Worm (Caenorhabditis elegans) whole organism, young adult: Measurements from ENCODE around the gene gbh-2.

ENCODE experiments used
- F49E8.2 ChIP-seq: sonication (generic microtip); optimal IDR thresholded peaks from 3 replicates; lab custom pipeline; 2017; ENCODE audit warnings: missing genetic modification characterization, mild to moderate bottlenecking, missing compliant biosample characterization, antibody characterized with exemption, moderate library complexity; ENCODE audit not compliant: insufficient read depth
- F52B5.7 ChIP-seq: sonication (generic microtip); optimal IDR thresholded peaks from 2 replicates; lab custom pipeline; 2016; ENCODE audit warnings: mild to moderate bottlenecking, missing genetic modification characterization, missing compliant biosample characterization
- F57C9.4 ChIP-seq: sonication (generic microtip); optimal IDR thresholded peaks from 2 replicates; lab custom pipeline; 2017; ENCODE audit warnings: mild to moderate bottlenecking, missing genetic modification characterization, missing compliant biosample characterization
- T07F8.4 ChIP-seq: sonication (generic microtip); optimal IDR thresholded peaks from 2 replicates; lab custom pipeline; 2016; ENCODE audit warnings: mild to moderate bottlenecking, missing genetic modification characterization, moderate library complexity, missing compliant biosample characterization
- Y53G8AR.9 ChIP-seq: fragments of 200-800 bp; sonication (Bioruptor generic); conservative IDR thresholded peaks from 2 replicates; pipeline ENCODE4 v1.3.6; 2022; ENCODE audit warnings: missing genetic modification reagents, missing genetic modification characterization, missing compliant biosample characterization
- attf-3 ChIP-seq: fragments of 200-800 bp; sonication (Bioruptor generic); conservative IDR thresholded peaks from 2 replicates; pipeline ENCODE4 v1.3.6; 2022; ENCODE audit warnings: missing genetic modification reagents, missing genetic modification characterization, missing compliant biosample characterization
- ekl-4 ChIP-seq: fragments of 200-800 bp; sonication (Bioruptor generic); IDR thresholded peaks from 2 replicates; pipeline ENCODE4 v1.3.6; 2022; ENCODE audit warnings: missing genetic modification reagents, missing genetic modification characterization, missing compliant biosample characterization
- let-526 ChIP-seq: fragments of 200-800 bp; sonication (Bioruptor generic); IDR thresholded peaks from 2 replicates; pipeline ENCODE4 v1.3.6; 2022; ENCODE audit warnings: missing genetic modification reagents, missing genetic modification characterization, missing compliant biosample characterization
- madf-8 ChIP-seq: fragments of 200-800 bp; sonication (Bioruptor generic); conservative IDR thresholded peaks from 2 replicates; pipeline ENCODE4 v1.3.6; 2022; ENCODE audit warnings: missing genetic modification reagents, missing genetic modification characterization, missing compliant biosample characterization
- nfya-1 ChIP-seq: sonication (generic microtip); optimal IDR thresholded peaks from 2 replicates; lab custom pipeline; 2017; ENCODE audit warnings: antibody characterized with exemption, missing compliant biosample characterization, missing genetic modification characterization, borderline replicate concordance; ENCODE audit not compliant: insufficient read depth
- nhr-120 ChIP-seq: fragments of 200-800 bp; sonication (Bioruptor generic); IDR thresholded peaks from 2 replicates; pipeline ENCODE4 v1.3.6; 2022; ENCODE audit warnings: missing genetic modification characterization, missing compliant biosample characterization

ce11 chrII:8480166-8480565 lies 5.5 kb upstream of the gbh-2 start, which contains the start of gene lact-4:
- TF ChIP-seq T07F8.4 (no peak), nfya-1 (tag; lab: Kevin White, UChicago) (no peak), attf-3 (no peak), F49E8.2 (tag; lab: Kevin White, UChicago) (no peak), let-526 (GFP tag; lab: Robert Waterston, UW) (no peak), nhr-120 (GFP tag; lab: Robert Waterston, UW) (no peak), F57C9.4 (tag; lab: Kevin White, UChicago) (no peak), F52B5.7 (tag; lab: Kevin White, UChicago) (no peak), madf-8 (GFP tag; lab: Robert Waterston, UW) (no peak), ekl-4 (GFP tag; lab: Robert Waterston, UW) (no peak), Y53G8AR.9 (GFP tag; lab: Robert Waterston, UW) (no peak)
